Worm (Caenorhabditis elegans) whole organism, L4 larva: Measurements from ENCODE around the gene atg-3.

Experiments
- T26A8.4 ChIP-seq: fragments of 200-800 bp; sonication (Bioruptor generic); IDR thresholded peaks from 2 replicates; pipeline ENCODE4 v1.3.6; 2022; ENCODE audit warnings: missing genetic modification characterization, missing compliant biosample characterization
- aly-2 ChIP-seq: sonication (generic microtip); optimal IDR thresholded peaks from 2 replicates; lab custom pipeline; 2018; ENCODE audit warnings: missing biosample characterization, missing genetic modification characterization
- ceh-28 ChIP-seq: fragments of 150-350 bp; optimal IDR thresholded peaks from 2 replicates; lab custom pipeline; 2014; ENCODE audit warnings: missing biosample characterization, missing genetic modification reagents, missing genetic modification characterization
- ces-1 ChIP-seq: fragments of 150-350 bp; sonication (generic microtip); optimal IDR thresholded peaks from 4 replicates; lab custom pipeline; 2014; ENCODE audit warnings: missing biosample characterization, missing genetic modification reagents, missing genetic modification characterization
- gei-8 ChIP-seq: fragments of 200-800 bp; sonication (Bioruptor generic); optimal IDR thresholded peaks from 2 replicates; lab custom pipeline; 2018; ENCODE audit warnings: mild to moderate bottlenecking, missing genetic modification characterization, missing compliant biosample characterization
- lin-13 ChIP-seq: fragments of 150-350 bp; optimal IDR thresholded peaks from 2 replicates; lab custom pipeline; 2014; ENCODE audit warnings: missing biosample characterization, missing genetic modification reagents, missing genetic modification characterization
- mep-1 ChIP-seq: fragments of 150-350 bp; sonication (generic microtip); optimal IDR thresholded peaks from 3 replicates; lab custom pipeline; 2014; ENCODE audit warnings: missing biosample characterization, missing genetic modification characterization
- nhr-48 ChIP-seq: sonication (generic microtip); optimal IDR thresholded peaks from 2 replicates; lab custom pipeline; 2016; ENCODE audit warnings: mild to moderate bottlenecking, missing genetic modification characterization, missing compliant biosample characterization
- pha-4 ChIP-seq, 2 experiments: fragments of 150-350 bp in 1 of 2; fragments of 200-800 bp in 1 of 2; sonication (Bioruptor generic) in 1 of 2; IDR thresholded peaks in 1 of 2; optimal IDR thresholded peaks in 1 of 2; 2 replicates each; pipeline versions ENCODE4 v1.3.6 to Lab custom; 2014 to 2022; ENCODE audit warnings: missing genetic modification characterization in 2 of 2, missing genetic modification reagents in 2 of 2, missing biosample characterization in 1 of 2, missing compliant biosample characterization in 1 of 2
- unc-130 ChIP-seq: sonication (generic microtip); optimal IDR thresholded peaks from 2 replicates; lab custom pipeline; 2016; ENCODE audit warnings: missing genetic modification reagents, missing genetic modification characterization, missing compliant biosample characterization

DNA sequence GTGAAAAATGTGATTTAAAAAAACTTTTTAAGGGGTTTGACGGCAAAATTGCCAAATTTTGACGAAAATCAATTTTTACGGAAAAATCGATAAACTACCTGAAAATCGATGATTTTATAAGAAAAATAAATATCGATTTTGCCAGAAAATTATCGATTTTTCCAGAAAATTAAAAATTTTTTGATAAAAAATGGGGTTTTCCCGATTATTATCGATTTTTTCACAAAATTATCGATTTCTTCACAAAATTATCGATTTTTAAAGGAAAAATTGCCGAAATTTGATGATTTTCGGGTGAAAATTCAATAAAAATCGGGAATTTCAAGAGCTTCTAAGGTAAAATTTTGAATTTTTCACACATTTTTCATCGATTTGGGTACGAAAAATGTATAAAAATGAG, 3.6 kb upstream of the atg-3 start:
- TF ChIP-seq lin-13 (GFP tag; lab: Kevin White, UChicago) (no peak), gei-8 (GFP tag; lab: Kevin White, UChicago) (no peak), pha-4 (GFP tag; IDR thresholded peaks at IDR 0.05; lab: Robert Waterston, UW) (no peak), pha-4 (tag; optimal IDR thresholded peaks at IDR 0.05; lab: Kevin White, UChicago) (no peak), unc-130 (GFP tag; lab: Kevin White, UChicago) (no peak), ceh-28 (tag; lab: Kevin White, UChicago) (peak; percentile 83), nhr-48 (tag; lab: Kevin White, UChicago) (no peak), T26A8.4 (GFP tag; lab: Robert Waterston, UW) (no peak), mep-1 (no peak), ces-1 (GFP tag; lab: Kevin White, UChicago) (no peak), aly-2 (tag; lab: Kevin White, UChicago) (no peak)
